Fruit fly (Drosophila melanogaster): ENCODE measurements around the gene spdi.
A peak's percentile ranks its signal among the peaks of the same experiment; 100 is the strongest.

spdi gene

DNA sequence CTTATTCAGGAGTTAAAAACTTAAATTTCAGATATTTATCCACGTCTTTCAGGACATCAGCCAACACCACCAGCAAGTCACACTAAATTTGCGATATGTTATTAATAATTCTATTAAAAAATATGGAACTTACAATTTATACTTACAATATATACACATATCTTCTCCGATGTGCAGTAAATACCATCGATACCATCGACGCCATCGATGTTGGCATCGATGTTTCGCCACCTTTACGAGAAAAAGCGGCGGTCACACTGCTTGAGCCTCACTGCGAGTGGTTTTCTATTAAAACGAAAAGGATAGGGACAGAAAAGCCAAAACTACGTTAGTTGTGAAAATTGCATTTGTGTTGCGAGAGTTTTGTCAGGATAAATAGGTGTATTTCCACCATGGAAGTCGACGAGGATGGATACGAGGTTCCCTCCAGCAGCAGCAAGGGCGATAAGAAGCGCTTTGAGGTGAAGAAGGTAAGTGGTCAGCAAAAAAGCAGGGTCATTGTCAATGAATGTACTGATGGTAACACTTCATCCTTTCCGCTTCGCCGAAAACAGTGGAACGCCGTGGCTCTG is 27.1 kb upstream of the spdi start, which contains the start of gene Roc1a (continued):
- TF ChIP-seq pros (GFP tag; optimal IDR thresholded peaks at IDR 0.05) (no peak), Tbp (GFP tag; optimal IDR thresholded peaks at IDR 0.05) (no peak), Doc3 (GFP tag; IDR thresholded peaks at IDR 0.05; ENCODE audit: partially characterized antibody) (0 out of 3 replicates have a peak, but pooled peaks have one; percentile 12), ato (GFP tag; IDR thresholded peaks at IDR 0.05; ENCODE audit: partially characterized antibody) (peak; percentile 46), TFAM (GFP tag; optimal IDR thresholded peaks at IDR 0.05) (no peak), zen (tag; optimal IDR thresholded peaks at IDR 0.05) (no peak), psq (GFP tag; optimal IDR thresholded peaks at IDR 0.05) (no peak), CG1603 (tag; optimal IDR thresholded peaks at IDR 0.05) (peak; percentile 36), CG2712 (tag; optimal IDR thresholded peaks at IDR 0.05) (peak; percentile 25), klu (GFP tag; IDR thresholded peaks at IDR 0.05) (no peak), CG6683 (GFP tag; optimal IDR thresholded peaks at IDR 0.05) (no peak), twi (tag; optimal IDR thresholded peaks at IDR 0.05) (no peak), sd (tag; optimal IDR thresholded peaks at IDR 0.05) (no peak), bcd (GFP tag; optimal IDR thresholded peaks at IDR 0.05) (no peak), lov (optimal IDR thresholded peaks at IDR 0.05) (no peak), lov (GFP tag; IDR thresholded peaks at IDR 0.05) (no peak), phol (tag; optimal IDR thresholded peaks at IDR 0.05) (peak; percentile 34), Fer1 (GFP tag; optimal IDR thresholded peaks at IDR 0.05) (no peak), Six4 (GFP tag; optimal IDR thresholded peaks at IDR 0.05) (no peak), abd-A (tag; optimal IDR thresholded peaks at IDR 0.05) (no peak), ash1 (GFP tag; optimal IDR thresholded peaks at IDR 0.05) (no peak), CG30403 (GFP tag; optimal IDR thresholded peaks at IDR 0.05) (peak; percentile 20), CG17829 (tag; optimal IDR thresholded peaks at IDR 0.05) (no peak), CG14441 (GFP tag; IDR thresholded peaks at IDR 0.05) (no peak), CG5953 (GFP tag; IDR thresholded peaks at IDR 0.05) (no peak), CG2678 (tag; optimal IDR thresholded peaks at IDR 0.05) (no peak), hbn (GFP tag; IDR thresholded peaks at IDR 0.05; ENCODE audit: partially characterized antibody) (peak; percentile 57), CG34376 (GFP tag; optimal IDR thresholded peaks at IDR 0.05) (no peak), CG33557 (GFP tag; optimal IDR thresholded peaks at IDR 0.05) (no peak), CG4820 (GFP tag; optimal IDR thresholded peaks at IDR 0.05) (no peak), Sin3A (optimal IDR thresholded peaks at IDR 0.05) (peak; percentile 45), ems (GFP tag; optimal IDR thresholded peaks at IDR 0.05) (no peak), Ssrp (tag; optimal IDR thresholded peaks at IDR 0.05) (no peak), p53 (GFP tag; optimal IDR thresholded peaks at IDR 0.05) (no peak), CG18619 (GFP tag; optimal IDR thresholded peaks at IDR 0.05) (no peak), B-H1 (GFP tag; IDR thresholded peaks at IDR 0.05) (no peak), slbo (GFP tag; IDR thresholded peaks at IDR 0.05) (peak; percentile 21; the same call in 1 of the 2 replicates), Abd-B (GFP tag; optimal IDR thresholded peaks at IDR 0.05) (peak; percentile 5), pfk (GFP tag; optimal IDR thresholded peaks at IDR 0.05) (no peak), CG1647 (GFP tag; optimal IDR thresholded peaks at IDR 0.05) (no peak), CG4404 (GFP tag; IDR thresholded peaks at IDR 0.05) (no peak), CrebB (tag; optimal IDR thresholded peaks at IDR 0.05) (no peak), cg (GFP tag; optimal IDR thresholded peaks at IDR 0.05) (no peak), CG11085 (GFP tag; IDR thresholded peaks at IDR 0.05) (no peak), CG31365 (tag; optimal IDR thresholded peaks at IDR 0.05) (no peak), Fer2 (tag; optimal IDR thresholded peaks at IDR 0.05) (no peak), CG6791 (GFP tag; IDR thresholded peaks at IDR 0.05; ENCODE audit: partially characterized antibody) (peak; percentile 79), CG13424 (tag; optimal IDR thresholded peaks at IDR 0.05) (peak; percentile 20), CG3847 (GFP tag; IDR thresholded peaks at IDR 0.05) (0 out of 2 replicates have a peak, but pooled peaks have one; percentile 22), Hmx (GFP tag; optimal IDR thresholded peaks at IDR 0.05) (no peak), Ets65A (GFP tag) (peak; percentile 86)
